Worm (Caenorhabditis elegans) whole organism, mixed stage, embryonic: ENCODE measurements around the gene rabr-2.

Experiments
- bed-3 ChIP-seq: fragments of 200-800 bp; sonication (Bioruptor generic); optimal IDR thresholded peaks from 3 replicates; lab custom pipeline; 2018; ENCODE audit warnings: mild to moderate bottlenecking, missing genetic modification characterization, moderate library complexity, missing compliant biosample characterization
- elt-3 ChIP-seq: fragments of 150-350 bp; optimal IDR thresholded peaks from 2 replicates; lab custom pipeline; 2014; ENCODE audit warnings: missing biosample characterization, missing genetic modification characterization
- mep-1 ChIP-seq: fragments of 150-350 bp; optimal IDR thresholded peaks from 2 replicates; lab custom pipeline; 2017; ENCODE audit warnings: missing biosample characterization, missing genetic modification reagents, missing genetic modification characterization, inconsistent platforms
- nhr-28 ChIP-seq: fragments of 150-350 bp; optimal IDR thresholded peaks from 2 replicates; lab custom pipeline; 2014; ENCODE audit warnings: missing biosample characterization, missing genetic modification characterization
- pha-4 ChIP-seq: fragments of 150-350 bp; optimal IDR thresholded peaks from 2 replicates; lab custom pipeline; 2018; ENCODE audit warnings: missing biosample characterization, missing genetic modification reagents, missing genetic modification characterization
- snpc-4 ChIP-seq: fragments of 150-350 bp; optimal IDR thresholded peaks from 2 replicates; lab custom pipeline; 2014; ENCODE audit warnings: missing biosample characterization, missing genetic modification characterization
- unc-62 ChIP-seq: fragments of 150-350 bp; optimal IDR thresholded peaks from 2 replicates; lab custom pipeline; 2014; ENCODE audit warnings: missing biosample characterization, missing genetic modification reagents, missing genetic modification characterization
- ztf-11 ChIP-seq: fragments of 150-350 bp; optimal IDR thresholded peaks from 2 replicates; lab custom pipeline; 2014; ENCODE audit warnings: missing biosample characterization, missing genetic modification characterization

- no peak for TF ChIP-seq mep-1 (tag; lab: Kevin White, UChicago)
- TF ChIP-seq elt-3 (tag; lab: Kevin White, UChicago), result no peak
- TF ChIP-seq nhr-28, result no peak
- no peak for TF ChIP-seq pha-4
- no peak for TF ChIP-seq bed-3 (GFP tag; lab: Kevin White, UChicago)
- TF ChIP-seq snpc-4 (tag; lab: Kevin White, UChicago), result no peak
- no peak for TF ChIP-seq ztf-11 (tag; lab: Kevin White, UChicago)
- no peak for TF ChIP-seq unc-62 (GFP tag; lab: Kevin White, UChicago)
Observed at ce11 chrIV:17432223-17432826, 50.8 kb downstream of the rabr-2 start.
